Worm (Caenorhabditis elegans): Measurements from ENCODE around the gene F13E9.16.

DNA sequence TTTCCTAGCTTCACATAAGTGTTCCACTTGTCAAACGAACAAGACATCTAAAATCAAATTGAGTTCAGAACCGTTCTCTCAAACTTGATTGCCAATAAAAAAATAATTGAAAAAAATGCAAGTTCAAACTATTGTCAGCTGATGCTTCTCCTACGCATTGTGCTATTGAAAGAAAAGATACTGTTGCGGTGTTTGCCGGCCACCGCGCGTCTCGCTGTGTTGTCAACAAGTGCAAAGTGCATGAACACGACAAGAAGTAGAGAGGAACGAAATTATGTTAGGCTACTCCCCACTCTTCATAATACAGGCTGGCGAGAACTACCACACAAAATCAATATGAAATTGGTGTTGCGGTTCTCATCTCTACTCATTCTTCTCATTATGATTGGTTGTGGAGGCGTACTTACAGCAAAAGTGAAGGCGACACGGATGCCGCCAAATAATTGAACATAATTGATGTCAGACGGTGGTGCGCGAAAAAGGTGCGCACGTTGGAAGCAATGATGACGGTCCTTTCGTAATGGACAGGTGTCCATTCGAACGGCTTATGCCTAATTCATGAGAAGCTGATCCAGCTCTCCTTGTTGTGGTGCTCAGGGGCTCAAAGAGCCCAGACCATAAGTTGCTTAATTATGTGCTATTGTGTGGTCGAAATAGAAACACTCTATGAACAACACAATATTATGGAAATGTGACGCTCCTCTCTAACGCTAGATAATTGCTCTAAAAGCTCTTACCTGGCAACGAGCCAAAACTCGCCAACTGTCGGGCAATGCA, 19.6 kb downstream of the F13E9.16 start:
- TF ChIP-seq hlh-30 (tag; optimal IDR thresholded peaks at IDR 0.05; ENCODE audit: insufficient read depth) (no peak), dve-1 (tag; optimal IDR thresholded peaks at IDR 0.05) (no peak), T23F11.4 (GFP tag; optimal IDR thresholded peaks at IDR 0.05) (no peak), unc-55 (GFP tag; optimal IDR thresholded peaks at IDR 0.05) (no peak), K09A11.1 (tag; optimal IDR thresholded peaks at IDR 0.05; ENCODE audit: insufficient read depth) (no peak)

All from whole organism, late embryonic.